Fruit fly (Drosophila melanogaster) whole organism, wandering third instar larva: Measurements from ENCODE around the gene Sclp.

Source experiments
- Abd-B ChIP-seq: fragments of >200 bp; optimal IDR thresholded peaks from 2 replicates; lab custom pipeline; 2017; ENCODE audit warnings: missing biosample characterization, missing genetic modification characterization
- CG32264 ChIP-seq: fragments of 200-800 bp; sonication (Bioruptor generic); optimal IDR thresholded peaks from 2 replicates; lab custom pipeline; 2016; ENCODE audit warnings: missing biosample characterization, missing genetic modification characterization
- CrebA ChIP-seq: fragments of 200-800 bp; sonication (Bioruptor generic); optimal IDR thresholded peaks from 2 replicates; lab custom pipeline; 2016; ENCODE audit warnings: missing biosample characterization, mild to moderate bottlenecking, missing genetic modification characterization, borderline replicate concordance
- Dif ChIP-seq: fragments of 200-275, 200-300 bp; sonication (Bioruptor generic); optimal IDR thresholded peaks from 2 replicates; lab custom pipeline; 2018; ENCODE audit warnings: missing biosample characterization, missing genetic modification characterization; ENCODE audit not compliant: partially characterized antibody
- GATAd ChIP-seq: sonication (Bioruptor generic); optimal IDR thresholded peaks from 2 replicates; lab custom pipeline; 2016; ENCODE audit warnings: missing biosample characterization, missing genetic modification characterization
- HLH106 ChIP-seq: fragments of 200-800 bp; optimal IDR thresholded peaks from 3 replicates; lab custom pipeline; 2019; ENCODE audit warnings: missing biosample characterization, mild to moderate bottlenecking, missing genetic modification characterization, moderate library complexity
- Hnf4 ChIP-seq: fragments of 200-800 bp; sonication (Bioruptor generic); optimal IDR thresholded peaks from 2 replicates; lab custom pipeline; 2016; ENCODE audit warnings: missing biosample characterization, mild to moderate bottlenecking, missing genetic modification characterization
- Hr78 ChIP-seq: fragments of >200 bp; optimal IDR thresholded peaks from 2 replicates; lab custom pipeline; 2017; ENCODE audit warnings: missing biosample characterization, missing genetic modification characterization
- Hr83 ChIP-seq: fragments of 200-300 bp; sonication (Bioruptor generic); optimal IDR thresholded peaks from 2 replicates; lab custom pipeline; 2016; ENCODE audit warnings: missing biosample characterization, mild to moderate bottlenecking, missing genetic modification characterization, moderate library complexity; ENCODE audit not compliant: poor library complexity, severe bottlenecking
- Mio ChIP-seq: sonication (Bioruptor generic); optimal IDR thresholded peaks from 2 replicates; lab custom pipeline; 2016; ENCODE audit warnings: missing biosample characterization, missing genetic modification characterization
- Myc ChIP-seq: fragments of >200 bp; optimal IDR thresholded peaks from 2 replicates; lab custom pipeline; 2017
- N ChIP-seq: fragments of >200 bp; optimal IDR thresholded peaks from 2 replicates; lab custom pipeline; 2018; ENCODE audit warnings: missing biosample characterization, missing external identifiers, missing genetic modification characterization
- OdsH ChIP-seq: fragments of 200-800 bp; sonication (Bioruptor generic); optimal IDR thresholded peaks from 2 replicates; lab custom pipeline; 2016; ENCODE audit warnings: missing biosample characterization, mild to moderate bottlenecking, missing genetic modification characterization
- Rel ChIP-seq, 2 experiments: fragments of 200-800 bp; sonication (Bioruptor generic) in 1 of 2; optimal IDR thresholded peaks; 2 replicates in 1 of 2; 3 replicates in 1 of 2; lab custom pipeline; 2016 to 2019; ENCODE audit warnings: mild to moderate bottlenecking in 2 of 2, missing biosample characterization in 2 of 2, missing genetic modification characterization in 2 of 2, moderate library complexity in 1 of 2
- Sp1 ChIP-seq: fragments of 200-800 bp; sonication (Bioruptor generic); optimal IDR thresholded peaks from 3 replicates; lab custom pipeline; 2019; ENCODE audit warnings: missing biosample characterization, mild to moderate bottlenecking, missing genetic modification characterization, moderate library complexity
- Vsx2 ChIP-seq: fragments of 200-300, 225-300 bp; sonication (Bioruptor generic); optimal IDR thresholded peaks from 2 replicates; lab custom pipeline; 2018; ENCODE audit warnings: missing biosample characterization, missing genetic modification characterization; ENCODE audit not compliant: partially characterized antibody
- br ChIP-seq: fragments of 200-800 bp; sonication (Bioruptor generic); optimal IDR thresholded peaks from 2 replicates; lab custom pipeline; 2016; ENCODE audit warnings: missing biosample characterization, missing genetic modification characterization
- brk ChIP-seq: fragments of 200-800 bp; sonication (Bioruptor generic); optimal IDR thresholded peaks from 2 replicates; lab custom pipeline; 2016; ENCODE audit warnings: missing biosample characterization, mild to moderate bottlenecking, missing genetic modification characterization
- dl ChIP-seq, 2 experiments: fragments of 175-275, 200-275 bp in 1 of 2; fragments of 200-275 bp in 1 of 2; sonication (Bioruptor generic); optimal IDR thresholded peaks; lab custom pipeline; 2018; ENCODE audit warnings: mild to moderate bottlenecking in 2 of 2, missing biosample characterization in 2 of 2, missing genetic modification characterization in 2 of 2, moderate library complexity in 2 of 2; ENCODE audit not compliant: partially characterized antibody in 2 of 2, insufficient read depth in 1 of 2
- dmrt93B ChIP-seq: fragments of 200-800 bp; sonication (Bioruptor generic); optimal IDR thresholded peaks from 2 replicates; lab custom pipeline; 2018; ENCODE audit warnings: missing biosample characterization, mild to moderate bottlenecking, missing genetic modification characterization
- dsf ChIP-seq: sonication (Bioruptor generic); optimal IDR thresholded peaks from 2 replicates; lab custom pipeline; 2016; ENCODE audit warnings: missing biosample characterization, missing genetic modification characterization, borderline replicate concordance
- ey ChIP-seq: fragments of 200-800 bp; sonication (Bioruptor generic); optimal IDR thresholded peaks from 2 replicates; lab custom pipeline; 2016; ENCODE audit warnings: missing biosample characterization, missing genetic modification characterization
- foxo ChIP-seq, 2 experiments: fragments of 200-800 bp; sonication (Bioruptor generic); optimal IDR thresholded peaks; 2 replicates in 1 of 2; 3 replicates in 1 of 2; lab custom pipeline; 2016 to 2017; ENCODE audit warnings: missing biosample characterization in 2 of 2, missing genetic modification characterization in 2 of 2
- fru ChIP-seq: fragments of 200-800 bp; sonication (Bioruptor generic); optimal IDR thresholded peaks from 3 replicates; lab custom pipeline; 2016; ENCODE audit warnings: missing biosample characterization, mild to moderate bottlenecking, missing genetic modification characterization
- h ChIP-seq: fragments of 200-800 bp; sonication (Bioruptor generic); optimal IDR thresholded peaks from 3 replicates; lab custom pipeline; 2016; ENCODE audit warnings: missing biosample characterization, mild to moderate bottlenecking, missing genetic modification characterization
- jim ChIP-seq: fragments of 175-275, 200-325 bp; sonication (Bioruptor generic); optimal IDR thresholded peaks from 2 replicates; lab custom pipeline; 2016; ENCODE audit warnings: missing biosample characterization, mild to moderate bottlenecking, missing genetic modification characterization
- pan ChIP-seq: fragments of >200 bp; optimal IDR thresholded peaks from 2 replicates; lab custom pipeline; 2017
- psq ChIP-seq: fragments of 200-800 bp; sonication (Bioruptor generic); optimal IDR thresholded peaks from 3 replicates; lab custom pipeline; 2017; ENCODE audit warnings: missing biosample characterization, mild to moderate bottlenecking, missing genetic modification characterization, moderate library complexity
- rgr ChIP-seq: fragments of 200-800 bp; sonication (Bioruptor generic); optimal IDR thresholded peaks from 3 replicates; lab custom pipeline; 2016; ENCODE audit warnings: missing biosample characterization, mild to moderate bottlenecking, missing genetic modification characterization
- sv ChIP-seq: fragments of 200-800 bp; sonication (Bioruptor generic); optimal IDR thresholded peaks from 3 replicates; lab custom pipeline; 2016; ENCODE audit warnings: missing biosample characterization, missing genetic modification characterization
- tai ChIP-seq: sonication (Bioruptor generic); optimal IDR thresholded peaks from 2 replicates; lab custom pipeline; 2016; ENCODE audit warnings: missing biosample characterization, missing genetic modification characterization
- usp ChIP-seq: fragments of >200 bp; optimal IDR thresholded peaks from 2 replicates; lab custom pipeline; 2017; ENCODE audit warnings: missing biosample characterization, missing genetic modification characterization
- woc ChIP-seq: sonication (Bioruptor generic); optimal IDR thresholded peaks from 2 replicates; lab custom pipeline; 2016; ENCODE audit warnings: missing biosample characterization, mild to moderate bottlenecking, missing genetic modification characterization

Sclp gene

DNA sequence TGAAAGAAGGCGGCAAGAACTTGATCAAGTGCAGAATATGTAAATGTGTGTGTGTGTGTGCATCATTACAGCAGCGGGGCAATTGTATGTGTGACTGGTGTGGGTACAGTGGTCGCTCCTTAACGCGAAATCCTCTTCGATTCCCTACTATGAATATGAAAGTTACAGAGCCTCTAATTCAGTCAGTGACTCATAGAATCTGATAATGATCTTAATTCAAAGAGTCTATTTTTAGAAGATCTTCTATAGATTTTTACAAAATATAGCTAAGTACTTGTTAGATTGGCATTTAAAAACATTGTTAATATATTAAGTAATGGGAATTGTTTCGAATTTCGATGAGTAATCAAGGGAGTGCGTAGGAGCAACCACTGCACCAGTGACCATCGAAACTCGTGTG, 42.0 kb downstream of the Sclp start:
- no peak for TF ChIP-seq Hr83 (GFP tag; lab: Kevin White, UChicago)
- no peak for TF ChIP-seq rgr (GFP tag; lab: Kevin White, UChicago)
- no peak for TF ChIP-seq HLH106 (tag; lab: Kevin White, UChicago)
- TF ChIP-seq br, result no peak
- TF ChIP-seq GATAd (GFP tag; lab: Kevin White, UChicago), result no peak
- no peak for TF ChIP-seq foxo (GFP tag; optimal IDR thresholded peaks at IDR 0.05; lab: Kevin White, UChicago)
- TF ChIP-seq usp (GFP tag; lab: Kevin White, UChicago), result no peak
- TF ChIP-seq dsf (GFP tag; lab: Kevin White, UChicago), result no peak
- no peak for TF ChIP-seq pan (lab: Kevin White, UChicago)
- no peak for TF ChIP-seq Mio (GFP tag; lab: Kevin White, UChicago)
- no peak for TF ChIP-seq sv (GFP tag; lab: Kevin White, UChicago)
- TF ChIP-seq tai, result no peak
- no peak for TF ChIP-seq Rel (GFP tag; optimal IDR thresholded peaks at IDR 0.05; lab: Kevin White, UChicago)
- no peak for TF ChIP-seq Rel (tag; optimal IDR thresholded peaks at IDR 0.05; lab: Kevin White, UChicago)
- no peak for TF ChIP-seq ey (GFP tag; lab: Kevin White, UChicago)
- no peak for TF ChIP-seq CG32264
- TF ChIP-seq, all 38 proteins: peak for 0

DNA sequence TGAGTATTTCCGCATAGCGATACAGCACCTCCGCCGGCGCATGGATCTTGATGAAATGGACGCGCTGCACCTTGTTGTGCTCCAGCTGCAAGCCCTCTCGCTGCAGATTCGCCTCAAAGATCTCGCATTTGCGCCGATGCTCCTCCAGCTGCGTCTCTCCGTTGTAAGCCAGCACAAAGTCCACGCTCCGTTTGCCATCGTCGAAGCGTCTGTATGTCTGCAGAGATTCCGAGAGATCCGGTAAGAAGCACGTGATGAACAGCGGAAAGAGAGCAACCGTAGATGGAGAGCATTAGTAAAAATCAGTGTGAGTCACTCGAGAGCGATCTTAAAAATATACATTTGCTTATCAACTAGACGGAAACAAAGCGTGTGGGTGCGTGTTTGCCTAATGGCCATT, 42.8 kb downstream of the Sclp start:
- TF ChIP-seq HLH106 (tag; lab: Kevin White, UChicago) (no peak), N (no peak), ey (GFP tag; lab: Kevin White, UChicago) (no peak), tai (no peak), Myc (lab: Kevin White, UChicago) (no peak), rgr (GFP tag; lab: Kevin White, UChicago) (no peak)

dm6 chrX:11877165-11877564, 47.3 kb downstream of the Sclp start, which contains the start of gene CG10352:
CG10352 (minus strand) TSS chrX:11877168.
- no peak for TF ChIP-seq Myc (lab: Kevin White, UChicago)
- TF ChIP-seq fru, result no peak
- TF ChIP-seq brk (GFP tag; lab: Kevin White, UChicago), result no peak
- TF ChIP-seq Abd-B (GFP tag; lab: Kevin White, UChicago), result no peak
- TF ChIP-seq rgr (GFP tag; lab: Kevin White, UChicago), result no peak
- TF ChIP-seq usp (GFP tag; lab: Kevin White, UChicago), result no peak
- TF ChIP-seq CG32264, result no peak
- TF ChIP-seq ey (GFP tag; lab: Kevin White, UChicago), result no peak
- no peak for TF ChIP-seq Hr78
- TF ChIP-seq tai, result no peak
- TF ChIP-seq dmrt93B (GFP tag; lab: Kevin White, UChicago), result no peak
- no peak for TF ChIP-seq h (GFP tag; lab: Kevin White, UChicago)
- TF ChIP-seq GATAd (GFP tag; lab: Kevin White, UChicago), result no peak
- no peak for TF ChIP-seq dsf (GFP tag; lab: Kevin White, UChicago)
- TF ChIP-seq OdsH (GFP tag; lab: Kevin White, UChicago), result no peak
- TF ChIP-seq Mio (GFP tag; lab: Kevin White, UChicago), result no peak
- no peak for TF ChIP-seq dl (GFP tag; optimal IDR thresholded peaks at IDR 0.05; lab: Kevin White, UChicago; ENCODE audit: insufficient read depth in 1 of 2, partially characterized antibody in 2 of 2)
- no peak for TF ChIP-seq Vsx2 (GFP tag; lab: Kevin White, UChicago)
- TF ChIP-seq, all 38 proteins: peak for 0

DNA sequence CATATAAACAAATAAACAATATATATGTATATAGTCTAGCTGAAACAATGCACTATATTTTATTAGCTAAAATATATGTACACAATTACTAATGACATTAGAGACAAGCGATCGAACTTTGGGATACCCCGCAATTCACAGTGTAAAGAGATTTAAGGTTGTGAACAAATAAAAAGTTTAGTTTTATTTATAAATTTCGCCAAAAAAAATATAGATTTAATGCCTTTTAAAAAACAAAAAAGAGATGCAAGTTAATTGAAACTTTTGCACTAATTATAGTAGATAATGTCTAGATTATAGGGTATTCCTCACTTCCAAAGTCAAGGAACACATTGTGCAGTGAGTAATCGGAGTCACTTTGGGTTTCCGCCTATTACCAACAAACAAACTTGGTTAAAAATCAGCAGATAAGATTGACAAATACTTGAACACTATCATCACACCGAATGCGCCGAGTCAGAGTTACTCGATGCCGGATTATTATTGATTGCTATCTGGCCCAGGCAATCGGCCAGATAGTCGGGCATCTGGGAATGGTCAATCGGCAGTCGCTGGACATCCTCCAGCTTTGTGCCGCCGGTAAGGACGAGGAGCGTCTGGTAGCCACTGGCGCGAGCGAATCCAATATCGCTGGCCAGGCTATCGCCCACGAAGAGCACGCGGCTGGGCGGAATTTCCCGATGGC, 49.2 kb downstream of the Sclp start:
- TF ChIP-seq Vsx2 (GFP tag; lab: Kevin White, UChicago) (no peak), jim (no peak), tai (no peak), psq (GFP tag; lab: Kevin White, UChicago) (no peak), HLH106 (tag; lab: Kevin White, UChicago) (no peak), foxo (GFP tag; optimal IDR thresholded peaks at IDR 0.05; lab: Kevin White, UChicago) (no peak), dsf (GFP tag; lab: Kevin White, UChicago) (no peak)

dm6 chrX:11873116-11873515, 51.3 kb downstream of the Sclp start, which contains the start of gene CG15739:
CG15739 (plus strand) TSS chrX:11873319.
- no peak for TF ChIP-seq fru
- TF ChIP-seq pan (lab: Kevin White, UChicago), result no peak
- no peak for TF ChIP-seq N
- TF ChIP-seq CrebA, result no peak
- no peak for TF ChIP-seq GATAd (GFP tag; lab: Kevin White, UChicago)
- no peak for TF ChIP-seq Dif (GFP tag; lab: Kevin White, UChicago)
- TF ChIP-seq OdsH (GFP tag; lab: Kevin White, UChicago), result no peak
- TF ChIP-seq Rel (GFP tag; optimal IDR thresholded peaks at IDR 0.05; lab: Kevin White, UChicago), result no peak
- no peak for TF ChIP-seq Rel (tag; optimal IDR thresholded peaks at IDR 0.05; lab: Kevin White, UChicago)
- TF ChIP-seq br, result no peak
- TF ChIP-seq rgr (GFP tag; lab: Kevin White, UChicago), result no peak
- TF ChIP-seq Abd-B (GFP tag; lab: Kevin White, UChicago), result no peak
- no peak for TF ChIP-seq Hnf4
- no peak for TF ChIP-seq foxo (GFP tag; optimal IDR thresholded peaks at IDR 0.05; lab: Kevin White, UChicago)
- no peak for TF ChIP-seq Sp1 (GFP tag; lab: Kevin White, UChicago)
- no peak for TF ChIP-seq woc (GFP tag; lab: Kevin White, UChicago)
- no peak for TF ChIP-seq psq (GFP tag; lab: Kevin White, UChicago)
- TF ChIP-seq Vsx2 (GFP tag; lab: Kevin White, UChicago), result no peak
- TF ChIP-seq tai, result no peak
